Worm (Caenorhabditis elegans): ENCODE data around the gene mrps-21.

mrps-21 gene

DNA sequence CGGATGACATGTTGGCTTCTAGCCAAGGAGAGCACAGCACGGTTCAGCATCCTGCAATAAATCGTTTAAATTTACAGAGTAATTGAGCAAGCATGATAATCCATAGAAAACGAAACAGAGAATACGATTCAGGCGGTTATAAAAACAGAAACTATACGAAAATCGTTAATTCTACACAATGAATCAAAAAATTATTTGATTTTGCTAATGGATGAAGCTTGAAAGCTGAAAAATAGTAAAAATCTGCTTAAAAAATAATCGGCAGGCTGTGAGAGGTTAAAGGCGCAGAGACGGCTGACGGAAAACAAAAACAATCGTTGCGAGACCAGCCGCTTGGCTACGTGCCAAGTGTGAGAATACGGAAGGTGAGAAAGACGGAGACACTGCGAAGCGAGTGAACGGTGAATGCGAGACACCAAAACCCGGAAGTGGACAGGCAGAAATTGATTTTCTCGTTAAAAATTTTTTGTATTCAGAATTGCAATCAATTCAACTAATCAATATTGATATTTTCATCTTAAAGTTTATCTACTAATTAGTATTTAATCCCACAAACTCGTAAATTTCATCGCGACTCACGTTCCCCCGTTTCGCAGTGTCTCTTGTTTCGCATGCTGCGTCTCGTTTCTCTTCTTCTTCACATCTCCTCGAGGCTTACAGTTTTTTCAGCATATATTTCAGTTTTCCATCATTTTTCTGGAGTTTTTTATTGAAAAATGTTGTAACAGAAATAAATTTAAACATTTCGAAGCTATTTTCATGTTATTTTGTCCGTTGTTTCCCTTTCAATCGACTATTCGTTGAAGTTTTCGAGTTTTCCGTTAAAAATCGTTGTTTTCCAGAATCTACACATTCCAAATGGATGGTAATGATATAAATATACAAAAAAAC, 1.1 kb upstream of the mrps-21 start, which contains the start of the genes F29B9.11 and jmjd-1.2 (continued):
- TF ChIP-seq madf-10 (tag; optimal IDR thresholded peaks at IDR 0.05), result peak; percentile 86
- TF ChIP-seq hsf-1 (GFP tag; IDR thresholded peaks at IDR 0.05), result peak; percentile 75
- TF ChIP-seq lin-26 (GFP tag; IDR thresholded peaks at IDR 0.05), result no peak
- peak; percentile 0 for TF ChIP-seq F23B12.7 (tag; optimal IDR thresholded peaks at IDR 0.05; ENCODE audit: insufficient read depth)
- TF ChIP-seq F37B4.10 (GFP tag; IDR thresholded peaks at IDR 0.05), result no peak
- TF ChIP-seq snpc-1.3 (tag; optimal IDR thresholded peaks at IDR 0.05; ENCODE audit: insufficient read depth), result peak; percentile 50
- peak; percentile 51 for TF ChIP-seq snpc-4 (GFP tag; optimal IDR thresholded peaks at IDR 0.05)
- peak; percentile 14 to 83 (median 77) for TF ChIP-seq snpc-4 (tag; optimal IDR thresholded peaks at IDR 0.05)
- TF ChIP-seq nhr-179 (tag; optimal IDR thresholded peaks at IDR 0.05), result no peak
- TF ChIP-seq F22D6.2 (tag; optimal IDR thresholded peaks at IDR 0.05), result peak; percentile 68
- peak; percentile 55 for TF ChIP-seq madf-8 (GFP tag; conservative IDR thresholded peaks at IDR 0.05)
- no peak for TF ChIP-seq unc-62 (GFP tag; optimal IDR thresholded peaks at IDR 0.05)
- TF ChIP-seq F55B11.4 (tag; optimal IDR thresholded peaks at IDR 0.05; ENCODE audit: borderline replicate concordance, insufficient read depth), result no peak
- peak; percentile 86 for TF ChIP-seq ceh-91 (GFP tag; IDR thresholded peaks at IDR 0.05)
- no peak for TF ChIP-seq mes-4 (tag; optimal IDR thresholded peaks at IDR 0.05)
- TF ChIP-seq T26A5.8 (tag; optimal IDR thresholded peaks at IDR 0.05), result no peak
- TF ChIP-seq let-607 (tag; optimal IDR thresholded peaks at IDR 0.05), result peak; percentile 54 to 81
- TF ChIP-seq hmg-20 (GFP tag; IDR thresholded peaks at IDR 0.05), result no peak
- TF ChIP-seq ccch-3 (GFP tag; optimal IDR thresholded peaks at IDR 0.05), result no peak
- TF ChIP-seq gei-17 (GFP tag; optimal IDR thresholded peaks at IDR 0.05), result peak; percentile 42
- peak; percentile 17 for TF ChIP-seq nhr-90 (tag; optimal IDR thresholded peaks at IDR 0.05)
- 0 out of 2 replicates have a peak, but pooled peaks have one; percentile 23 for TF ChIP-seq sea-2 (GFP tag; IDR thresholded peaks at IDR 0.05)
- TF ChIP-seq pbrm-1 (GFP tag; IDR thresholded peaks at IDR 0.05), result peak; percentile 94
- TF ChIP-seq ama-1 (optimal IDR thresholded peaks at IDR 0.05), result no peak
- TF ChIP-seq ama-1 (GFP tag; optimal IDR thresholded peaks at IDR 0.05), result no peak
- peak; percentile 13 for TF ChIP-seq B0261.1 (tag; optimal IDR thresholded peaks at IDR 0.05)
- TF ChIP-seq hmg-1.2 (GFP tag; IDR thresholded peaks at IDR 0.05), result peak; percentile 73
- peak; percentile 97 for TF ChIP-seq F33H1.4 (GFP tag; IDR thresholded peaks at IDR 0.05)
- TF ChIP-seq ceh-27 (GFP tag; optimal IDR thresholded peaks at IDR 0.05), result peak; percentile 91
- peak; percentile 73 for TF ChIP-seq attf-3 (GFP tag; conservative IDR thresholded peaks at IDR 0.05)
- TF ChIP-seq ztf-18 (tag; optimal IDR thresholded peaks at IDR 0.05), result peak; percentile 82
- TF ChIP-seq ztf-22 (GFP tag; optimal IDR thresholded peaks at IDR 0.05), result no peak
- TF ChIP-seq pha-4 (tag; optimal IDR thresholded peaks at IDR 0.05), result no peak
- TF ChIP-seq aptf-3 (GFP tag; IDR thresholded peaks at IDR 0.05), result no peak
- peak; percentile 54 for TF ChIP-seq zim-3 (tag; optimal IDR thresholded peaks at IDR 0.05)
- no peak for TF ChIP-seq bed-1 (GFP tag; IDR thresholded peaks at IDR 0.05)
- TF ChIP-seq atf-7 (tag; optimal IDR thresholded peaks at IDR 0.05), result peak; percentile 57
- TF ChIP-seq akir-1 (GFP tag; optimal IDR thresholded peaks at IDR 0.05), result peak; percentile 85
- TF ChIP-seq lin-40 (tag; optimal IDR thresholded peaks at IDR 0.05), result peak; percentile 92
- TF ChIP-seq D2030.7 (GFP tag; IDR thresholded peaks at IDR 0.05), result peak; percentile 85
- no peak for TF ChIP-seq F57C9.4 (tag; optimal IDR thresholded peaks at IDR 0.05)
- peak; percentile 97 for TF ChIP-seq K12H6.12 (tag; optimal IDR thresholded peaks at IDR 0.05)
- TF ChIP-seq Y53F4B.3 (GFP tag; IDR thresholded peaks at IDR 0.05), result no peak
- 0 out of 2 replicates have a peak, but pooled peaks have one; percentile 36 for TF ChIP-seq Y67H2A.10 (GFP tag; conservative IDR thresholded peaks at IDR 0.05)
- TF ChIP-seq tbp1 (GFP tag; optimal IDR thresholded peaks at IDR 0.05), result peak; percentile 71
- no peak for TF ChIP-seq nhr-120 (GFP tag; IDR thresholded peaks at IDR 0.05)
- TF ChIP-seq him-1 (tag; optimal IDR thresholded peaks at IDR 0.05), result no peak
